Worm (Caenorhabditis elegans) whole organism, young adult: ENCODE data around the gene scl-8.

Experiments
- B0019.2 ChIP-seq: fragments of 200-800 bp; sonication (Bioruptor generic); conservative IDR thresholded peaks from 2 replicates; pipeline ENCODE4 v1.3.6; 2022; ENCODE audit warnings: missing genetic modification reagents, missing genetic modification characterization, missing compliant biosample characterization
- ama-1 ChIP-seq, 3 experiments: fragments of 150-350 bp in 1 of 3; sonication (generic microtip) in 2 of 3; optimal IDR thresholded peaks; 2 replicates each; lab custom pipeline; 2014 to 2018; ENCODE audit warnings: missing biosample characterization in 2 of 3, missing genetic modification characterization in 2 of 3, missing genetic modification reagents in 2 of 3
- ccch-3 ChIP-seq: fragments of 200-800 bp; sonication (Bioruptor generic); optimal IDR thresholded peaks from 2 replicates; lab custom pipeline; 2018; ENCODE audit warnings: mild to moderate bottlenecking, missing genetic modification characterization, missing compliant biosample characterization
- cebp-1 ChIP-seq, 2 experiments: fragments of 200-800 bp in 1 of 2; sonication (Bioruptor generic) in 1 of 2; sonication (generic microtip) in 1 of 2; IDR thresholded peaks in 1 of 2; optimal IDR thresholded peaks in 1 of 2; 2 replicates each; pipeline versions ENCODE4 v1.3.6 to Lab custom; 2017 to 2022; ENCODE audit warnings: missing compliant biosample characterization in 2 of 2, missing genetic modification characterization in 2 of 2, mild to moderate bottlenecking in 1 of 2, missing genetic modification reagents in 1 of 2, moderate library complexity in 1 of 2
- ets-4 ChIP-seq: fragments of 200-800 bp; sonication (Bioruptor generic); optimal IDR thresholded peaks from 2 replicates; lab custom pipeline; 2018; ENCODE audit warnings: mild to moderate bottlenecking, missing genetic modification characterization, missing compliant biosample characterization
- nfya-1 ChIP-seq: sonication (generic microtip); optimal IDR thresholded peaks from 2 replicates; lab custom pipeline; 2017; ENCODE audit warnings: antibody characterized with exemption, missing compliant biosample characterization, missing genetic modification characterization, borderline replicate concordance; ENCODE audit not compliant: insufficient read depth
- nfyb-1 ChIP-seq: fragments of 200-800 bp; sonication (Bioruptor generic); IDR thresholded peaks from 2 replicates; pipeline ENCODE4 v1.3.6; 2022; ENCODE audit warnings: missing genetic modification reagents, missing genetic modification characterization, missing compliant biosample characterization
- repo-1 ChIP-seq: sonication (generic microtip); optimal IDR thresholded peaks from 2 replicates; lab custom pipeline; 2017; ENCODE audit warnings: mild to moderate bottlenecking, missing genetic modification characterization, missing compliant biosample characterization
- snpc-4 ChIP-seq, 5 experiments: fragments of 150-350 bp in 1 of 5; sonication (generic microtip) in 4 of 5; optimal IDR thresholded peaks; 2 replicates each; lab custom pipeline; 2014 to 2018; ENCODE audit warnings: missing genetic modification characterization in 5 of 5, missing biosample characterization in 3 of 5, antibody characterized with exemption in 2 of 5, mild to moderate bottlenecking in 2 of 5, missing compliant biosample characterization in 2 of 5, missing genotype in 2 of 5, moderate library complexity in 2 of 5, missing genetic modification reagents in 1 of 5

DNA sequence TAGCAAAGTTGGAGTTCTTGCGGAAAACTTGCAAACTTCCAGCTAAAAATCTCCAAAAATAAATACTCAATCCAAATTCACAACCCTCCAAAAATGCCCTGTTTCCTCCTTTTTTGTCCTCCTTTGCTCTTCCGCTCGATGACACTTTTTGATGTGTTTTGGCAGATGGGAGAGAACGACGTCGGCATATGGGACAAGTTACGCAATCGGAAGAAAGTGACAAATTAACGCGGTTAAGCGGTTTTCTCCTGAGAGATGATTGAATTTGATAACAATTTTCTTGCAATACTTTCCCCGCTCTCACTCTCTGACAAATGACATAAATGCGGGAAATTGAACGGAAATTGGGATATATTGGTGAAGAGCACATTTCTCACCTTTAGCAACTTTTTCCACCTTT, 45.1 kb downstream of the scl-8 start:
- TF ChIP-seq nfyb-1: no peak
- no peak for TF ChIP-seq snpc-4 (GFP tag; optimal IDR thresholded peaks at IDR 0.05; lab: Kevin White, UChicago)
- no peak for TF ChIP-seq snpc-4 (tag; optimal IDR thresholded peaks at IDR 0.05; lab: Kevin White, UChicago)
- TF ChIP-seq ets-4 (GFP tag; lab: Kevin White, UChicago): no peak
- TF ChIP-seq ccch-3 (GFP tag; lab: Kevin White, UChicago): no peak
- no peak for TF ChIP-seq ama-1 (optimal IDR thresholded peaks at IDR 0.05; lab: Kevin White, UChicago)
- TF ChIP-seq ama-1 (GFP tag; optimal IDR thresholded peaks at IDR 0.05; lab: Kevin White, UChicago): no peak
- no peak for TF ChIP-seq nfya-1 (tag; lab: Kevin White, UChicago)
- no peak for TF ChIP-seq B0019.2 (GFP tag; lab: Robert Waterston, UW)
- no peak for TF ChIP-seq cebp-1 (GFP tag; IDR thresholded peaks at IDR 0.05; lab: Robert Waterston, UW)
- TF ChIP-seq cebp-1 (tag; optimal IDR thresholded peaks at IDR 0.05; lab: Kevin White, UChicago): no peak
- TF ChIP-seq repo-1 (tag; lab: Kevin White, UChicago): no peak
